Fruit fly (Drosophila melanogaster): ENCODE measurements around the gene bcn92.

Gene bcn92

dm6 chrX:2196086-2196732 lies 46.8 kb upstream of the bcn92 start:
- no peak for TF ChIP-seq Myc (optimal IDR thresholded peaks at IDR 0.05)
- no peak for TF ChIP-seq Jra (GFP tag; optimal IDR thresholded peaks at IDR 0.05)
- no peak for TF ChIP-seq tai (GFP tag; optimal IDR thresholded peaks at IDR 0.05)
- no peak for TF ChIP-seq dsf (GFP tag; optimal IDR thresholded peaks at IDR 0.05; ENCODE audit: borderline replicate concordance)
- no peak for TF ChIP-seq Vsx2 (GFP tag; optimal IDR thresholded peaks at IDR 0.05; ENCODE audit: partially characterized antibody)
- TF ChIP-seq rgr (GFP tag; optimal IDR thresholded peaks at IDR 0.05): peak; percentile 82
- no peak for TF ChIP-seq Rel (GFP tag; optimal IDR thresholded peaks at IDR 0.05)
- peak; percentile 63 for TF ChIP-seq Rel (tag; optimal IDR thresholded peaks at IDR 0.05)
- TF ChIP-seq HLH106 (tag; optimal IDR thresholded peaks at IDR 0.05): peak; percentile 73
- TF ChIP-seq sage (GFP tag; optimal IDR thresholded peaks at IDR 0.05): peak; percentile 32
- peak; percentile 18 for TF ChIP-seq woc (GFP tag; optimal IDR thresholded peaks at IDR 0.05)
- TF ChIP-seq br (GFP tag; optimal IDR thresholded peaks at IDR 0.05): peak; percentile 81
- TF ChIP-seq Sp1 (GFP tag; optimal IDR thresholded peaks at IDR 0.05): peak; percentile 70
- peak; percentile 85 for TF ChIP-seq ey (GFP tag; optimal IDR thresholded peaks at IDR 0.05)
- TF ChIP-seq usp (GFP tag; optimal IDR thresholded peaks at IDR 0.05): no peak
- no peak for TF ChIP-seq CG32264 (GFP tag; optimal IDR thresholded peaks at IDR 0.05)
- peak; percentile 66 for TF ChIP-seq psq (GFP tag; optimal IDR thresholded peaks at IDR 0.05)
- no peak for TF ChIP-seq brk (GFP tag; optimal IDR thresholded peaks at IDR 0.05)
- no peak for TF ChIP-seq lola (GFP tag; optimal IDR thresholded peaks at IDR 0.05)
- no peak for TF ChIP-seq GATAd (GFP tag; optimal IDR thresholded peaks at IDR 0.05)
- no peak for TF ChIP-seq Dif (GFP tag; optimal IDR thresholded peaks at IDR 0.05; ENCODE audit: partially characterized antibody)
- TF ChIP-seq dl (GFP tag; optimal IDR thresholded peaks at IDR 0.05; ENCODE audit: insufficient read depth in 1 of 2, partially characterized antibody in 2 of 2): no peak
- TF ChIP-seq Hr78 (GFP tag; optimal IDR thresholded peaks at IDR 0.05): no peak
- TF ChIP-seq Hnf4 (GFP tag; optimal IDR thresholded peaks at IDR 0.05): peak; percentile 71
- peak; percentile 75 for TF ChIP-seq OdsH (GFP tag; optimal IDR thresholded peaks at IDR 0.05)
- no peak for TF ChIP-seq N (GFP tag; optimal IDR thresholded peaks at IDR 0.05)
- peak; percentile 58 for TF ChIP-seq fru (GFP tag; optimal IDR thresholded peaks at IDR 0.05)
- no peak for TF ChIP-seq jim (GFP tag; optimal IDR thresholded peaks at IDR 0.05)
- TF ChIP-seq CG9705 (GFP tag; optimal IDR thresholded peaks at IDR 0.05): no peak
- TF ChIP-seq CrebA (GFP tag; optimal IDR thresholded peaks at IDR 0.05; ENCODE audit: borderline replicate concordance): no peak
- peak; percentile 87 for TF ChIP-seq h (GFP tag; optimal IDR thresholded peaks at IDR 0.05)
- peak in 1 of 2 experiments; percentile 78 for TF ChIP-seq foxo (GFP tag; optimal IDR thresholded peaks at IDR 0.05)
- no peak for TF ChIP-seq Abd-B (GFP tag; optimal IDR thresholded peaks at IDR 0.05)
- TF ChIP-seq Dfd (GFP tag; optimal IDR thresholded peaks at IDR 0.05): no peak
- no peak for TF ChIP-seq Mio (GFP tag; optimal IDR thresholded peaks at IDR 0.05)
- no peak for TF ChIP-seq Hr83 (GFP tag; optimal IDR thresholded peaks at IDR 0.05; ENCODE audit: poor library complexity, severe bottlenecking)
- TF ChIP-seq dmrt93B (GFP tag; optimal IDR thresholded peaks at IDR 0.05): peak; percentile 52
- TF ChIP-seq pan (optimal IDR thresholded peaks at IDR 0.05): no peak
- no peak for TF ChIP-seq sv (GFP tag; optimal IDR thresholded peaks at IDR 0.05)

- no peak for TF ChIP-seq Abd-B (GFP tag; optimal IDR thresholded peaks at IDR 0.05)
- TF ChIP-seq Mio (GFP tag; optimal IDR thresholded peaks at IDR 0.05): no peak
- peak; percentile 69 for TF ChIP-seq h (GFP tag; optimal IDR thresholded peaks at IDR 0.05)
- no peak for TF ChIP-seq CG9705 (GFP tag; optimal IDR thresholded peaks at IDR 0.05)
- TF ChIP-seq Hr83 (GFP tag; optimal IDR thresholded peaks at IDR 0.05; ENCODE audit: poor library complexity, severe bottlenecking): peak; percentile 47
- TF ChIP-seq dmrt93B (GFP tag; optimal IDR thresholded peaks at IDR 0.05): no peak
- TF ChIP-seq Hnf4 (GFP tag; optimal IDR thresholded peaks at IDR 0.05): peak; percentile 41
- peak; percentile 5 for TF ChIP-seq br (GFP tag; optimal IDR thresholded peaks at IDR 0.05)
- peak; percentile 95 for TF ChIP-seq Dif (GFP tag; optimal IDR thresholded peaks at IDR 0.05; ENCODE audit: partially characterized antibody)
- TF ChIP-seq N (GFP tag; optimal IDR thresholded peaks at IDR 0.05): no peak
- TF ChIP-seq Rel (GFP tag; optimal IDR thresholded peaks at IDR 0.05): peak; percentile 42
- peak; percentile 70 for TF ChIP-seq Rel (tag; optimal IDR thresholded peaks at IDR 0.05)
- TF ChIP-seq dl (GFP tag; optimal IDR thresholded peaks at IDR 0.05; ENCODE audit: insufficient read depth in 1 of 2, partially characterized antibody in 2 of 2): peak; percentile 85 to 94
- peak; percentile 23 for TF ChIP-seq Vsx2 (GFP tag; optimal IDR thresholded peaks at IDR 0.05; ENCODE audit: partially characterized antibody)
- no peak for TF ChIP-seq sv (GFP tag; optimal IDR thresholded peaks at IDR 0.05)
Observed at dm6 chrX:2194208-2195094, 45.0 kb upstream of the bcn92 start.

Measured in whole organism, wandering third instar larva.